Worm (Caenorhabditis elegans): Measurements from ENCODE around the gene T11F8.1.
"Not testable (repeated sequence)": the region's sequence is repeated elsewhere in the genome, so short reads cannot be mapped to it uniquely, and the experiment has no call there.

DNA sequence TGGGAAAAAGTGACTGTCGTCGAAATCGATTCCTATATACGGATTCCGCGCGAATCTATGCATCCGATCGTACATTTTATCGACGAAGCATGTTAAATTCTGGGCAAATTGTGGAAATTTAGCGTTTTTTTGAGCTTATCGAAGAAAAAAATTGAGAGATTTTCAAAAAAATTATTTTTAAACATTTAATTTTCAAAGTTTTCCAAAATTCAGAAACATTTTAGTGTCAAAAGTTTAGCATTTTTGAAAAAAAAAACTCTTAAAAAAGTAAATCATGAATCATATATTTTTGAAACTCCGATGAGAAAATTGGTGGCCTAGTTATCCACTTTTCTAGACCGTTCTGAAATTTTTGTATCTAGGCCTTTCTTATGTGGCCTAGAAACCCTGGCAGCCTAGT lies 11.7 kb downstream of the T11F8.1 start, which contains the start of gene B0273.115:
- not testable (repeated sequence) for TF ChIP-seq ztf-29 (GFP tag; IDR thresholded peaks at IDR 0.05); flt-1 (GFP tag; IDR thresholded peaks at IDR 0.05); med-1 (GFP tag; optimal IDR thresholded peaks at IDR 0.05; ENCODE audit: insufficient read depth); tab-1 (GFP tag; IDR thresholded peaks at IDR 0.05); cog-1 (tag; optimal IDR thresholded peaks at IDR 0.05)

Data from whole organism, midembryonic.